Worm (Caenorhabditis elegans): ENCODE results near the gene srw-121.

Gene srw-121

ce11 chrV:2996105-2996504 is 4.7 kb upstream of the srw-121 start, which contains the start of gene srw-120:
TSS of gene srw-120 (minus strand) at chrV:2996205.
- TF ChIP-seq T07F8.4 (tag; optimal IDR thresholded peaks at IDR 0.05): no peak
- TF ChIP-seq snpc-3.4 (tag; optimal IDR thresholded peaks at IDR 0.05): no peak
- TF ChIP-seq let-607 (tag; optimal IDR thresholded peaks at IDR 0.05): no peak
- no peak for TF ChIP-seq attf-6 (GFP tag; IDR thresholded peaks at IDR 0.05)
- no peak for TF ChIP-seq madf-8 (GFP tag; conservative IDR thresholded peaks at IDR 0.05)
- no peak for TF ChIP-seq lin-26 (GFP tag; IDR thresholded peaks at IDR 0.05)
- TF ChIP-seq bed-1 (GFP tag; IDR thresholded peaks at IDR 0.05): no peak
- no peak for TF ChIP-seq ceh-91 (GFP tag; IDR thresholded peaks at IDR 0.05)
- TF ChIP-seq K12H6.12 (tag; optimal IDR thresholded peaks at IDR 0.05): no peak
- TF ChIP-seq pha-4 (tag; optimal IDR thresholded peaks at IDR 0.05): no peak

ce11 chrV:2993816-2994215 is 2.4 kb upstream of the srw-121 start, which contains the start of gene srw-115:
TSS of gene srw-115 (minus strand) at chrV:2993916.
- no peak for TF ChIP-seq unc-130 (GFP tag; optimal IDR thresholded peaks at IDR 0.05)
- TF ChIP-seq zim-3 (tag; optimal IDR thresholded peaks at IDR 0.05): no peak
- TF ChIP-seq ztf-22 (GFP tag; optimal IDR thresholded peaks at IDR 0.05): no peak
- no peak for TF ChIP-seq xnd-1 (tag; optimal IDR thresholded peaks at IDR 0.05)
- TF ChIP-seq nhr-179 (tag; optimal IDR thresholded peaks at IDR 0.05): no peak
- TF ChIP-seq hlh-12 (tag; optimal IDR thresholded peaks at IDR 0.05): no peak
- TF ChIP-seq hrde-1 (tag; optimal IDR thresholded peaks at IDR 0.05; ENCODE audit: borderline replicate concordance): no peak
- no peak for TF ChIP-seq mel-28 (tag; optimal IDR thresholded peaks at IDR 0.05; ENCODE audit: borderline replicate concordance)
- no peak for TF ChIP-seq ets-4 (GFP tag; optimal IDR thresholded peaks at IDR 0.05)
- no peak for TF ChIP-seq atf-7 (tag; optimal IDR thresholded peaks at IDR 0.05)
- no peak for TF ChIP-seq B0261.1 (tag; optimal IDR thresholded peaks at IDR 0.05)
- TF ChIP-seq F55B11.4 (tag; optimal IDR thresholded peaks at IDR 0.05; ENCODE audit: borderline replicate concordance, insufficient read depth): no peak
- TF ChIP-seq ceh-100 (GFP tag; IDR thresholded peaks at IDR 0.05): no peak
- no peak for TF ChIP-seq nfyb-1 (GFP tag; IDR thresholded peaks at IDR 0.05)

- TF ChIP-seq B0019.2 (GFP tag; conservative IDR thresholded peaks at IDR 0.05) (no peak), K11D2.4 (GFP tag; IDR thresholded peaks at IDR 0.05) (no peak), lag-1 (GFP tag; IDR thresholded peaks at IDR 0.05) (no peak)
Observed at ce11 chrV:2992060-2992459, 675 bp upstream of the srw-121 start.

ce11 chrV:2987407-2987806 is 4.0 kb downstream of the srw-121 start, which contains the start of gene srh-85:
TSS of gene srh-85 (minus strand) at chrV:2987507.
- TF ChIP-seq T26A5.8 (tag; optimal IDR thresholded peaks at IDR 0.05): no peak
- TF ChIP-seq aptf-2 (GFP tag; conservative IDR thresholded peaks at IDR 0.05): no peak
- no peak for TF ChIP-seq bed-2 (GFP tag; IDR thresholded peaks at IDR 0.05)
- TF ChIP-seq B0336.3 (GFP tag; IDR thresholded peaks at IDR 0.05): no peak
- no peak for TF ChIP-seq K11D2.4 (GFP tag; IDR thresholded peaks at IDR 0.05)
- TF ChIP-seq unc-62 (GFP tag; optimal IDR thresholded peaks at IDR 0.05): no peak
- no peak for TF ChIP-seq mes-4 (tag; optimal IDR thresholded peaks at IDR 0.05)
- TF ChIP-seq F55B11.4 (tag; optimal IDR thresholded peaks at IDR 0.05; ENCODE audit: borderline replicate concordance, insufficient read depth): no peak
- no peak for TF ChIP-seq ceh-27 (GFP tag; optimal IDR thresholded peaks at IDR 0.05)
- TF ChIP-seq ekl-4 (GFP tag; IDR thresholded peaks at IDR 0.05): no peak
- TF ChIP-seq sdz-38 (tag; optimal IDR thresholded peaks at IDR 0.05): no peak

Data from whole organism, young adult.